Worm (Caenorhabditis elegans): Measurements from ENCODE around the gene F41B4.3.

F41B4.3 gene

DNA sequence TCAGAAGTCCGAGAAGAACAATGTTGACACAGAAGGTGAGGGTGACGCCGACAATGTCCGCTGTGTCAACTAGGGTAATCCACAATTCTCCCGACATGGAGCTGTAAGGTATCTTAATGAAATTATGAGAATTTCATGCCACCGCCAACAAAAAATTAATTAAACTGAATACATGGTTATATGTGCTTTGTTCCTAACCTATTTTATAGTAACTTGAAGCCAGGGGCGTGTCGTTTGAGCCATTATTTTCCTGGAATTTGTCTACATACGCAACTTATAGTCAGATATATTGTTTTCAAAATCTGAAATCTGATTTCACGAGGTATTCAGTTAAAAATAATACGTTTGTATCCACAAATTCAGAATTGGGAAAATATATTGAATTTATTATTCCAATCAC is 29.9 kb upstream of the F41B4.3 start, which contains the start of gene odr-10:
odr-10 (minus strand) TSS at position 101 of the 400 bp plus-strand sequence.
- TF ChIP-seq T22C8.4 (GFP tag; IDR thresholded peaks at IDR 0.05), result no peak

DNA sequence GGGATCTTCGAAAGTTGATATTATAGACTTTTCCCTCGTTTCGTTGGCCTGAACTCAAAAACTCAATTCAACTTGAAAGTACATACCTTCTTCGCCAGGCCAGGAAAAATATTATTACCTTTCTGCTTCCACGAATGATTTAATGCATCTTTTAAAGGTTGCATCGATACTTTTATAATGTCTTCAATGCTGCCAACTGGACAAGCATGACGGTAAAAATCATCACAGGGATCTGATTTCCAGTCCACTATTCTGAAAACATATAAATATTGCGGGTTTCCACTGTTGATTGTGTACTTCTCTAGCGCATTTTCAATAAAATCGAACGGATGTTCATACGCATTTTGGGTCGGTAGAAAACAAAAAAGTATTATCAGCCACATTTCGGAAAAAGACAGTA is 27.1 kb upstream of the F41B4.3 start, which contains the start of gene nep-4:
nep-4 (minus strand) TSS at position 393 of the 400 bp plus-strand sequence.
- TF ChIP-seq cog-1 (tag; optimal IDR thresholded peaks at IDR 0.05), result no peak
- TF ChIP-seq tab-1 (GFP tag; IDR thresholded peaks at IDR 0.05), result no peak
- no peak for TF ChIP-seq klf-2 (GFP tag; conservative IDR thresholded peaks at IDR 0.05)
- TF ChIP-seq flt-1 (GFP tag; IDR thresholded peaks at IDR 0.05), result no peak
- TF ChIP-seq med-1 (GFP tag; optimal IDR thresholded peaks at IDR 0.05; ENCODE audit: insufficient read depth), result no peak
- TF ChIP-seq ztf-23 (GFP tag; IDR thresholded peaks at IDR 0.05), result no peak
- TF ChIP-seq T22C8.4 (GFP tag; IDR thresholded peaks at IDR 0.05), result no peak
- no peak for TF ChIP-seq ztf-29 (GFP tag; IDR thresholded peaks at IDR 0.05)
- no peak for TF ChIP-seq ref-1 (GFP tag; conservative IDR thresholded peaks at IDR 0.05)

DNA sequence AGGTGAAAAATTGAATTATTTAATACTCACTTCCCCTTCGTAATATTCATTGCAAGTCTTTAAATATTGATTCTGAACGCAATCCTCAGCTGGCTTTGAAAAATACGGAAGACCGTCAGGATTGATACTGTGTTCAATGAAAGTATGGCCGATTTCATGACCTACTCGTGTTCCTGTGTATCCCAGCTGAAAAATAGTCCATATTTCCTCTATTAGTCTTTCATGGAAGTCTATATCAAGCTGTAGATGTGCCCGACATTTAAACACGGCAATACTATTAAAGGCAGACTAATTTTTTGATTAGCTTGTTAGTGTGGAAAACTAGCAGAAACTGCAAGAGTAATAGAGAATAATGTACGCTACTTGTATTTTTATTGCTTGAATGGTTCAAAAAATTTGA is 25.6 kb upstream of the F41B4.3 start:
- no peak for TF ChIP-seq tab-1 (GFP tag; IDR thresholded peaks at IDR 0.05)
- TF ChIP-seq ref-1 (GFP tag; conservative IDR thresholded peaks at IDR 0.05), result no peak

DNA sequence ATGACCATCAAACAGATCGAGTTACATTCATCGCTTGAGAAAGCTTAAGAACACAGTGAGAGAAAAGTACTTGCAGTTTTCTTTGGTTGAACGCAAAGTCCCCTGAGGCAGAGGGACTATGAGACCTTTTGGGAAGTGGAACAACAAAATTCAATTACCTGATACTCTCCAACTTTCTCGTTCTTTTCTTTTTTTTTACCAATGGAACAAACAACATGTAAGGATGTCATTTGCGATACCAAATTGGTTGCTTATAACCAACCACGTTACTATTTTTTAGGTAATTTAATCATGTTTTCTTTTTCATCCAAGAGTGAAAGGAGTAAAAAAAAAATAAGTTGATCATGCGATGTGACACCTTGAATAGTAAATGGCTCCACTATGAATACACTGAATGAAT is 20.9 kb upstream of the F41B4.3 start:
- TF ChIP-seq ztf-29 (GFP tag; IDR thresholded peaks at IDR 0.05), result no peak
- no peak for TF ChIP-seq tab-1 (GFP tag; IDR thresholded peaks at IDR 0.05)

DNA sequence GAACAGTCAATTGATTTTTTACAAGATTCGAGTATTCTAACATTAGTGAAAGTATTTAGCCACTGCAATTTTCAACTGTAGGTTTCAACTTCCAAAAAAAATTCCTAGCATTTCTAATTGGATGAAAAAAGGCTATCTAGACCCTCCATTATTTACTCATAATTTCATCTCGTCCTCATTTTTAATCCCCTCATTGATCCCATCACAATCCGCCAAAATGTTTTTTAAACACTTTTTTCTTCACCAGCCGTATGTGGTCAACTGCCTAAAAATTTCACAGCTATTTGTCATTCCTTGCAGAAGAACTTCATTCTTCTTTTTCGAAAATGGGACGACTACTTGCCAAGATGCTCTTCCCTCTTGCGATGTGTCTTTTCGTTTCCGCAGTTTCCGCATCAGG is 17.4 kb upstream of the F41B4.3 start, which contains the start of gene rig-3:
rig-3 (plus strand) TSS at position 301 of the 400 bp plus-strand sequence.
- no peak for TF ChIP-seq klf-2 (GFP tag; conservative IDR thresholded peaks at IDR 0.05)
- TF ChIP-seq med-1 (GFP tag; optimal IDR thresholded peaks at IDR 0.05; ENCODE audit: insufficient read depth), result no peak
- no peak for TF ChIP-seq T22C8.4 (GFP tag; IDR thresholded peaks at IDR 0.05)
- no peak for TF ChIP-seq tab-1 (GFP tag; IDR thresholded peaks at IDR 0.05)
- no peak for TF ChIP-seq ztf-29 (GFP tag; IDR thresholded peaks at IDR 0.05)
- TF ChIP-seq cog-1 (tag; optimal IDR thresholded peaks at IDR 0.05), result no peak
- no peak for TF ChIP-seq flt-1 (GFP tag; IDR thresholded peaks at IDR 0.05)
- TF ChIP-seq ref-1 (GFP tag; conservative IDR thresholded peaks at IDR 0.05), result no peak
- TF ChIP-seq ztf-23 (GFP tag; IDR thresholded peaks at IDR 0.05), result no peak

DNA sequence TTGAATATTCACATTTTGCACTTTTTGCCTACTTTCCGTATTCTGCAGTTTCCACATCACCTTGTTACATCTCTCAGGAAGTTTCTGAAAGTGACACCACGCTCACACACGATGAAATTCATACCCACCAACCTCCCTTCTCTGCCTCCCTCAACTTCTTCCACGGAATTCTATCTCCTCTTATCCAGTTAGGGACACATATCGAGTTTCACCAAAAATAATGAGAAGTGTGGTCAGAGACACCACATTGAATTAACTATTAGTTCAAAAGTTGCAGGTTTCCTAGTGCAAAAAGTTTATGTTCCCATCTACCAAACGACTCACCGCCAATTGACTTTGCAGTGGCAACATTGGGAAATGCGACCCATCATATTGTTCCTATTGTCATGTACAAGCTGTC is 14.5 kb upstream of the F41B4.3 start:
- TF ChIP-seq tab-1 (GFP tag; IDR thresholded peaks at IDR 0.05) (no peak), ztf-23 (GFP tag; IDR thresholded peaks at IDR 0.05) (no peak), flt-1 (GFP tag; IDR thresholded peaks at IDR 0.05) (no peak), ztf-29 (GFP tag; IDR thresholded peaks at IDR 0.05) (no peak), cog-1 (tag; optimal IDR thresholded peaks at IDR 0.05) (no peak), klf-2 (GFP tag; conservative IDR thresholded peaks at IDR 0.05) (no peak), med-1 (GFP tag; optimal IDR thresholded peaks at IDR 0.05; ENCODE audit: insufficient read depth) (no peak), T22C8.4 (GFP tag; IDR thresholded peaks at IDR 0.05) (no peak), ref-1 (GFP tag; conservative IDR thresholded peaks at IDR 0.05) (no peak)

DNA sequence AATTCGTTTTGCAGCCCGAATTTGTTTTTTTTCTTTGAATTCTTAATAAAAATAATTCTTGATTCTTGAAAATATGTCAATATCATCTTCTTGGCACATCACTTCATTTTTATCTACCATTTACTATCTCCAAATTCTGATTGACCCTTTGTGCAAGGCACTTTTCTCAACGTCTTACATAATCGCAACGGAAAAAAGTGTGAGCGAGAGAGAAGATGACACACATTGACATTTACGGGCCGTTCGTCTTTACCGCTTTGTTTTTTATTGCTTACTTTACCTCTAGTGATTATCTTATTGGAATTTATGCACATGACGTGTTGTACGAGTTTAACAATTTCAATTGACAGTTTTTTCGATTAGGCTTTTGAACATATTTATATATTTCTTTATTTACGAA is 12.7 kb upstream of the F41B4.3 start:
- TF ChIP-seq ztf-23 (GFP tag; IDR thresholded peaks at IDR 0.05), result no peak
- TF ChIP-seq ref-1 (GFP tag; conservative IDR thresholded peaks at IDR 0.05), result no peak
- TF ChIP-seq flt-1 (GFP tag; IDR thresholded peaks at IDR 0.05), result no peak
- TF ChIP-seq med-1 (GFP tag; optimal IDR thresholded peaks at IDR 0.05; ENCODE audit: insufficient read depth), result no peak
- no peak for TF ChIP-seq klf-2 (GFP tag; conservative IDR thresholded peaks at IDR 0.05)
- no peak for TF ChIP-seq tab-1 (GFP tag; IDR thresholded peaks at IDR 0.05)
- TF ChIP-seq ztf-29 (GFP tag; IDR thresholded peaks at IDR 0.05), result no peak

DNA sequence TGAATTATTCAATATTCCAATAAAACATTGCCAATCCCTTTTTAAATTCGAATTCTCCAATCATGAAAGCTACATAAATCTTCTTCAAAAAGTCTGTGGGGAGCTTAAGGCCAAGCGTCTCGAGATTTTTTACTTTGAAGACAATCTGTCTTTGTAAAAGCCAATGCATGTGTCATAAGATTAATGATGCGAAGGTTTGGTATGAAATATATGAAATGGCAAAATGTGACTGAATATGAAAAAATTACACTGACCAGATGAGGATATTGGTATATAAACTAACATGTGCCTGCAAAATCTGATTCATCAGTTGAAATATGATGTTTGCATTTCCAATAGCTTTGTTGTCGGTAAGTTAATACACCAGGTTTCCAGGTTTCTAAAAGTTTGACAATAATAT is 10.0 kb upstream of the F41B4.3 start, which contains the start of gene C53B7.2:
C53B7.2 (plus strand) TSS at position 301 of the 400 bp plus-strand sequence.
- TF ChIP-seq T22C8.4 (GFP tag; IDR thresholded peaks at IDR 0.05) (no peak), ztf-29 (GFP tag; IDR thresholded peaks at IDR 0.05) (no peak), flt-1 (GFP tag; IDR thresholded peaks at IDR 0.05) (no peak), ref-1 (GFP tag; conservative IDR thresholded peaks at IDR 0.05) (no peak), cog-1 (tag; optimal IDR thresholded peaks at IDR 0.05) (no peak), tab-1 (GFP tag; IDR thresholded peaks at IDR 0.05) (no peak), klf-2 (GFP tag; conservative IDR thresholded peaks at IDR 0.05) (no peak), ztf-23 (GFP tag; IDR thresholded peaks at IDR 0.05) (no peak), med-1 (GFP tag; optimal IDR thresholded peaks at IDR 0.05; ENCODE audit: insufficient read depth) (no peak)

DNA sequence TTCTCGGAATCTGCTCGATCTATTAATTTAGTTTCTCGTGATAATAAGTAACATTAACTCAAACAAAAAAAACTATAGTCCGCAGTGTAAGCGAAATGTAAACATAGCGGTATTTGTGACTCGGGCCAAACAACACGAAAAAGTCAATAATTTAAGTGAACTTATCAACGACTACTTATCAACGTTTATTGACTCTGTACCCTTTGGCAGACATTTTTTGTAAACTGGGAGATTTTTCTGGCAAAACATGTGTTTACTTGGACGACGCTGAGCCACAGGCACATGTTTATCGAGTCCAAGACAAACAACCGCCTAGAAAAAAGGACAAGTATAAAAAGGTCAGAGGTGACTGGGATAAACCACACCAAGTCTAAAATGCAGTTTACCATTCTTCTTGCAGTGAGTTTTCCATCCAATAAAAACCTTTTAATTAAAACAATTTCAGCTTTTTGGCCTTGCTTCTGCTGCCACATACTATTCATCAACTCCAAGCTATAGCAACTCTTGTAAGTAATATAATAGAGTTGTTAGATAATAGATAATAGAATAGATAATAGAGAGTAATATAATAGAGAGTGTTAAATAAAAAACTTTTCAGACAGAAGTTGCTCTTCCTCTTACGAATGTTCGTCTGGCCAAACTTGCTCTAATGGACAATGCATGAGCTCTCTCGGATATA is 8.6 kb upstream of the F41B4.3 start, which contains the start of gene C53B7.3:
C53B7.3 (plus strand) TSS at position 362 of the 679 bp plus-strand sequence.
- TF ChIP-seq cog-1 (tag; optimal IDR thresholded peaks at IDR 0.05) (no peak), flt-1 (GFP tag; IDR thresholded peaks at IDR 0.05) (no peak), ztf-23 (GFP tag; IDR thresholded peaks at IDR 0.05) (no peak), ztf-29 (GFP tag; IDR thresholded peaks at IDR 0.05) (no peak), klf-2 (GFP tag; conservative IDR thresholded peaks at IDR 0.05) (no peak), med-1 (GFP tag; optimal IDR thresholded peaks at IDR 0.05; ENCODE audit: insufficient read depth) (no peak), ref-1 (GFP tag; conservative IDR thresholded peaks at IDR 0.05) (no peak), tab-1 (GFP tag; IDR thresholded peaks at IDR 0.05) (no peak), T22C8.4 (GFP tag; IDR thresholded peaks at IDR 0.05) (no peak)

DNA sequence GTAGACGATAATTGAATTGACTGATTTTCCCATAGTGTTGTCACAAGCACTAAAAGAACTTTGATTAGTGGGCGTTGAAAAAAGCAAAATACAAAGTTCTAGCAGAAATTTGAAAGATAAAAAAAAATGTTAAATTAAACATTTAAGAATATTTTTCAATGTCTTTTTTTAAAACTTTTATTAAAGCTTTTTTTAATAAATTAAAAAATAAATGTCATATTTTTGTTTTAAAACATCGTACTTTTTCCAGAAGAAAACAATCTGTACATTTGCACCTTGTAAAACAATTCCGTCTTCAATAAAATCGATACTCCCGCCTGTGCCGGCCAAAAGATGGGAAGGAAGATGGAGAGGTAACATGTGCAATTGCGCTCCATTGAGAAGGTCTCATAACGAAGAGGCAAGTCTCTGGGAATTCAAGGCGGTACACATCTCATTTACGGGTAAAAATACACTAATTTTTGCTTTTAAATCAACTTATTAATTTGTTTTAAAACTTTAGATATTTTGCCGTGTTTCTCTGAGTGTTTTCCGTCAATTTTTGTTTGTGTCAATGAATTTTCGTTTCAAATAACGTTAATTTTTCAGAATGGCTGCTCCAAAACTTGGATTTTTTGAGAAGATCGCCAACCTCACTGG is 4.9 kb upstream of the F41B4.3 start, which contains the start of the genes glr-6 and asg-2:
glr-6 (minus strand) TSS at position 51 of the 639 bp plus-strand sequence.
asg-2 (plus strand) TSS at position 589 of the 639 bp plus-strand sequence.
- no peak for TF ChIP-seq ztf-23 (GFP tag; IDR thresholded peaks at IDR 0.05)
- peak; percentile 87 for TF ChIP-seq T22C8.4 (GFP tag; IDR thresholded peaks at IDR 0.05)
- TF ChIP-seq flt-1 (GFP tag; IDR thresholded peaks at IDR 0.05), result 0 out of 2 replicates have a peak, but pooled peaks have one; percentile 53
- TF ChIP-seq cog-1 (tag; optimal IDR thresholded peaks at IDR 0.05), result peak; percentile 47
